Worm (Caenorhabditis elegans): ENCODE measurements around the gene grl-24.

DNA sequence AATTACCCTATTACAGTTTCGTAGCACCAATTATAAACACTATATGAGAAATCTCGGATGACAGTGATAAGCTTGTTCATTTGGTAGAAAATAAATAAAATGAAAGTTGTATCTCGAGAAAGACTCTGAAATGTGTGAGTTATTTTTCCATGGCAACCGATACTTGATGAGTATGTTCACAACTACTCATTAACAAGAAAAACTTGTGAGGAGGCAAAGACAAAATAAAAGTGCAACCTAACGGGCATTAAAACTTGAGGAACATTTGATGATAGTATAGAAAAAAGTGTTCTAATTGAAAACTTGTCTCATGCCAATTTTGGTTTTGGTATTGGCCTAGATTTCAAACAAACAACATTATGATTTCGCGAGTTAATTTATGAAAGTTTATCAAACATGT lies 39.1 kb downstream of the grl-24 start, which contains the start of gene gcy-27:
- TF ChIP-seq ztf-16 (tag; optimal IDR thresholded peaks at IDR 0.05) (no peak), rnt-1 (tag; optimal IDR thresholded peaks at IDR 0.05) (no peak), ama-1 (optimal IDR thresholded peaks at IDR 0.05) (no peak), ets-4 (tag; optimal IDR thresholded peaks at IDR 0.05) (no peak), pqm-1 (tag; optimal IDR thresholded peaks at IDR 0.05) (no peak), pha-2 (tag; optimal IDR thresholded peaks at IDR 0.05) (no peak), elt-2 (tag; optimal IDR thresholded peaks at IDR 0.05) (no peak), dve-1 (tag; optimal IDR thresholded peaks at IDR 0.05) (no peak), syd-9 (tag; optimal IDR thresholded peaks at IDR 0.05) (no peak)
